Worm (Caenorhabditis elegans) whole organism, early embryonic: ENCODE data around the gene phlp-2.

ENCODE experiments used
- ama-1 ChIP-seq: fragments of 150-350 bp; optimal IDR thresholded peaks from 2 replicates; lab custom pipeline; 2014
- ceh-13 ChIP-seq: fragments of 200-800 bp; sonication (Bioruptor generic); optimal IDR thresholded peaks from 2 replicates; lab custom pipeline; 2018; ENCODE audit warnings: mild to moderate bottlenecking, missing genetic modification characterization, missing compliant biosample characterization
- ets-7 ChIP-seq: sonication (generic microtip); optimal IDR thresholded peaks from 2 replicates; lab custom pipeline; 2016; ENCODE audit warnings: missing genotype, missing genetic modification characterization, missing compliant biosample characterization
- hmg-4 ChIP-seq: fragments of 200-800 bp; sonication (Bioruptor generic); optimal IDR thresholded peaks from 2 replicates; lab custom pipeline; 2018; ENCODE audit warnings: mild to moderate bottlenecking, missing genetic modification characterization, missing compliant biosample characterization
- hnd-1 ChIP-seq: sonication (generic microtip); optimal IDR thresholded peaks from 2 replicates; lab custom pipeline; 2016; ENCODE audit warnings: missing genetic modification characterization, missing compliant biosample characterization

DNA sequence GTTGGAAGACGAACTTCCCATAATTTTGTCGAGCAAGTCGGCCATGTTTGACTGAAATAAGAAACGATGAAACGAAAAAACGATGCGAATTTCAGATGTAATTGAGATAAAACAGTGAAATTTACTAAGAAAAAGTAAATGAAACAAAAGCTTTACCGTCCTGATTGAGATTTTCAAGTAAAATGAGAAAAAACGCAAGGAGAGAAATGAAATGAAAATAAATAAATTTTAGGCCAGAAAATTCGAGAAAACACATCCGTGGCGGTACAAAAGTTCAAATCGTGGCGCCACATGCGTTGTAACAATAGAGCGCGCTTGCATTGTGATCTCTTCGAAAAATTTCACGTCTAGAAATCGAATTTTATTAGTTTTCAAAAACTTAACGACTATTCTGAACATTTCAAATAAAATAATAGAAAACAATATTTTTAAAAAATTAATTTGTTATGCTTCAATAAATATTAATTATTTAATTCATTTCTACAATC lies 33.1 kb upstream of the phlp-2 start, which contains the start of the genes hrde-1 and C16C10.13:
- TF ChIP-seq ets-7 (tag; lab: Kevin White, UChicago), result no peak
- TF ChIP-seq ama-1, result no peak
- TF ChIP-seq hmg-4, result no peak
- no peak for TF ChIP-seq hnd-1 (tag; lab: Kevin White, UChicago)
- TF ChIP-seq ceh-13 (GFP tag; lab: Kevin White, UChicago), result no peak
